Fruit fly (Drosophila melanogaster) whole organism, wandering third instar larva: Measurements from ENCODE around the gene CG18622.

Source experiments
- Jra ChIP-seq: sonication (Bioruptor generic); optimal IDR thresholded peaks from 2 replicates; lab custom pipeline; 2016; ENCODE audit warnings: missing biosample characterization, missing genetic modification characterization
- Vsx2 ChIP-seq: fragments of 200-300, 225-300 bp; sonication (Bioruptor generic); optimal IDR thresholded peaks from 2 replicates; lab custom pipeline; 2018; ENCODE audit warnings: missing biosample characterization, missing genetic modification characterization; ENCODE audit not compliant: partially characterized antibody
- h ChIP-seq: fragments of 200-800 bp; sonication (Bioruptor generic); optimal IDR thresholded peaks from 3 replicates; lab custom pipeline; 2016; ENCODE audit warnings: missing biosample characterization, mild to moderate bottlenecking, missing genetic modification characterization
- psq ChIP-seq: fragments of 200-800 bp; sonication (Bioruptor generic); optimal IDR thresholded peaks from 3 replicates; lab custom pipeline; 2017; ENCODE audit warnings: missing biosample characterization, mild to moderate bottlenecking, missing genetic modification characterization, moderate library complexity
- usp ChIP-seq: fragments of >200 bp; optimal IDR thresholded peaks from 2 replicates; lab custom pipeline; 2017; ENCODE audit warnings: missing biosample characterization, missing genetic modification characterization

DNA sequence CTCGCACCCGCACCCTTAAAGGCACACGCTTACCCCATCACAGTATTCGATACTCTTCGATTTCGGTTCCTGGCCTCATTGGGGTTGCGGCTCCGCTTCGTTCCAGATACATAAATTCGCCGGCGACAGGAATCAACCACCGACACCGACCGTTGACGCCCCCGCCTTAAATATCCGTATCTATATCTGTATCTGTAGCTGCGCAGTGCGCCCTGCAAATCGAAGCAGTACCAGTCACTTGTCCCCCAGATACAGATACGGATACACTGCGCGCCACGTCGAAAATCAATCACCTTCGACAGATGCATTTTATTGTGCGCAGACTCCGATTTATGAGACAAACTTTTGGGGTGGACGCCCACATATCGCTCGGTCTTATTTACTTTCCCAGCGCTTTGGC is 15.0 kb downstream of the CG18622 start:
- TF ChIP-seq h (GFP tag; lab: Kevin White, UChicago) (no peak), usp (no peak), psq (GFP tag; lab: Kevin White, UChicago) (no peak), Jra (no peak), Vsx2 (GFP tag; lab: Kevin White, UChicago) (no peak)
